Worm (Caenorhabditis elegans) whole organism, early embryonic: ENCODE data around the gene cka-1.

Source experiments
- aly-1 ChIP-seq: sonication (generic microtip); optimal IDR thresholded peaks from 2 replicates; lab custom pipeline; 2016; ENCODE audit warnings: missing genetic modification characterization, missing compliant biosample characterization
- ama-1 ChIP-seq: fragments of 150-350 bp; optimal IDR thresholded peaks from 2 replicates; lab custom pipeline; 2014
- ceh-13 ChIP-seq: fragments of 200-800 bp; sonication (Bioruptor generic); optimal IDR thresholded peaks from 2 replicates; lab custom pipeline; 2018; ENCODE audit warnings: mild to moderate bottlenecking, missing genetic modification characterization, missing compliant biosample characterization
- ets-7 ChIP-seq: sonication (generic microtip); optimal IDR thresholded peaks from 2 replicates; lab custom pipeline; 2016; ENCODE audit warnings: missing genotype, missing genetic modification characterization, missing compliant biosample characterization
- flt-1 ChIP-seq: fragments of 200-800 bp; sonication (Bioruptor generic); IDR thresholded peaks from 2 replicates; pipeline ENCODE4 v1.3.6; 2022; ENCODE audit warnings: missing genetic modification characterization, missing compliant biosample characterization
- hmbx-1 ChIP-seq: sonication (generic microtip); optimal IDR thresholded peaks from 2 replicates; lab custom pipeline; 2016; ENCODE audit warnings: mild to moderate bottlenecking, missing genetic modification characterization, missing compliant biosample characterization
- hnd-1 ChIP-seq: sonication (generic microtip); optimal IDR thresholded peaks from 2 replicates; lab custom pipeline; 2016; ENCODE audit warnings: missing genetic modification characterization, missing compliant biosample characterization
- pes-1 ChIP-seq: fragments of 200-800 bp; sonication (Bioruptor generic); IDR thresholded peaks from 2 replicates; pipeline ENCODE4 v1.3.6; 2022; ENCODE audit warnings: missing genetic modification reagents, missing genetic modification characterization, missing compliant biosample characterization
- scrt-1 ChIP-seq: fragments of 200-800 bp; sonication (Bioruptor generic); IDR thresholded peaks from 2 replicates; pipeline ENCODE4 v1.3.6; 2022; ENCODE audit warnings: missing genetic modification characterization, missing compliant biosample characterization
- tbx-37 ChIP-seq: fragments of 200-800 bp; sonication (Bioruptor generic); conservative IDR thresholded peaks from 2 replicates; pipeline ENCODE4 v1.3.6; 2022; ENCODE audit warnings: missing genetic modification reagents, missing genetic modification characterization, missing compliant biosample characterization

DNA sequence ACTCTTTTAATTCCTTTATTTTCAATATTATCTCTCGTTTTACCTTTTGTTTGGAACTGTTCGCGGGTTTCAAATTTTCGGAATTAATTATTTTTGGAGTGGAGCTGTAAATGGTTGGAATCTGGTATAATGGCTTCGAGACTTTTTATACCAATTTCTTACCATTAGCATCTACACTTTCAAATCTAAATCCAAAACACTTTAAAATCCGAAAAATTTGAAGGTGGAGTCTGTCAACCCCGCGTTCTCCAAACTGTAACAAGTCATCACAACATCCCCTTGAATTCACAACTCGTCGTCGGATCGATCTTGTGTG, 20.0 kb upstream of the cka-1 start, which contains the start of gene nhr-97:
- TF ChIP-seq ets-7 (no peak), hnd-1 (tag; lab: Kevin White, UChicago) (no peak), hmbx-1 (tag; lab: Kevin White, UChicago) (no peak), tbx-37 (no peak), ceh-13 (GFP tag; lab: Kevin White, UChicago) (no peak), scrt-1 (GFP tag; lab: Robert Waterston, UW) (no peak), ama-1 (no peak), aly-1 (tag; lab: Kevin White, UChicago) (no peak), flt-1 (GFP tag; lab: Robert Waterston, UW) (no peak), pes-1 (no peak)
